In genomic region chrX:17742592-17743364, dm6 we compare ENCODE assay signal across 1 fruit fly cellular context.
TF ChIP-seq lines count a peak whose summit lies in the region.

No protein-coding gene starts in this region.

TF ChIP-seq in whole organism, embryonic, 481 proteins besides CTCF, POLR2A, EP300 and RAD21 (continued from another document and continues in another):
- TF ChIP-seq nerfin-1 (tag; optimal IDR thresholded peaks at IDR 0.05; lab: Kevin White, UChicago) (no peak), btn (GFP tag; optimal IDR thresholded peaks at IDR 0.05; lab: Kevin White, UChicago) (peak; percentile 7), crol (GFP tag; IDR thresholded peaks at IDR 0.05; lab: Robert Waterston, UW) (peak; percentile 67), so (GFP tag; IDR thresholded peaks at IDR 0.05; lab: Robert Waterston, UW) (0 out of 3 replicates have a peak, but pooled peaks have one; percentile 42), CG17361 (GFP tag; IDR thresholded peaks at IDR 0.05; lab: Robert Waterston, UW) (peak; percentile 58; the same call in 2 of the 3 replicates), tin (GFP tag; optimal IDR thresholded peaks at IDR 0.05; lab: Kevin White, UChicago) (peak; percentile 7), E2f1 (GFP tag; IDR thresholded peaks at IDR 0.05; lab: Robert Waterston, UW) (no peak), CG2120 (GFP tag; optimal IDR thresholded peaks at IDR 0.05; lab: Kevin White, UChicago) (peak; percentile 40), Tbp (GFP tag; optimal IDR thresholded peaks at IDR 0.05; lab: Kevin White, UChicago) (no peak), CG3995 (GFP tag; optimal IDR thresholded peaks at IDR 0.05; lab: Kevin White, UChicago) (no peak), CG33213 (GFP tag; optimal IDR thresholded peaks at IDR 0.05; lab: Kevin White, UChicago) (no peak), Sry-δ (GFP tag; optimal IDR thresholded peaks at IDR 0.05; lab: Kevin White, UChicago) (peak; percentile 3), TFAM (GFP tag; optimal IDR thresholded peaks at IDR 0.05; lab: Kevin White, UChicago) (no peak), Meics (GFP tag; optimal IDR thresholded peaks at IDR 0.05; lab: Kevin White, UChicago) (peak; percentile 9), CG13624 (GFP tag; optimal IDR thresholded peaks at IDR 0.05; lab: Kevin White, UChicago) (peak; percentile 11), CG12744 (GFP tag; optimal IDR thresholded peaks at IDR 0.05; lab: Kevin White, UChicago) (peak; percentile 33), hb (GFP tag; IDR thresholded peaks at IDR 0.05; lab: Robert Waterston, UW; ENCODE audit: partially characterized antibody) (no peak), Fer2 (tag; optimal IDR thresholded peaks at IDR 0.05; lab: Kevin White, UChicago) (no peak), CG1233 (GFP tag; optimal IDR thresholded peaks at IDR 0.05; lab: Kevin White, UChicago) (peak; percentile 31), CG8359 (GFP tag; optimal IDR thresholded peaks at IDR 0.05; lab: Kevin White, UChicago; ENCODE audit: borderline replicate concordance) (no peak), CG30020 (tag; optimal IDR thresholded peaks at IDR 0.05; lab: Kevin White, UChicago) (no peak), CG4424 (GFP tag; optimal IDR thresholded peaks at IDR 0.05; lab: Kevin White, UChicago) (peak; percentile 43), sens (GFP tag; lab: Kevin White, UChicago) (peak; percentile 65), CG3847 (GFP tag; IDR thresholded peaks at IDR 0.05; lab: Robert Waterston, UW) (no peak), stwl (tag; optimal IDR thresholded peaks at IDR 0.05; lab: Kevin White, UChicago) (peak; percentile 93), knrl (GFP tag; IDR thresholded peaks at IDR 0.05; lab: Robert Waterston, UW; ENCODE audit: partially characterized antibody) (0 out of 3 replicates have a peak, but pooled peaks have one; percentile 15), CG14014 (GFP tag; IDR thresholded peaks at IDR 0.05; lab: Robert Waterston, UW) (no peak), bab2 (GFP tag; optimal IDR thresholded peaks at IDR 0.05; lab: Kevin White, UChicago) (peak; percentile 43), ATbp (GFP tag; optimal IDR thresholded peaks at IDR 0.05; lab: Kevin White, UChicago) (no peak), CG10431 (GFP tag; optimal IDR thresholded peaks at IDR 0.05; lab: Kevin White, UChicago) (no peak), CG31441 (GFP tag; IDR thresholded peaks at IDR 0.05; lab: Robert Waterston, UW) (peak; percentile 57; the same call in 1 of the 2 replicates), ranshi (GFP tag; IDR thresholded peaks at IDR 0.05; lab: Robert Waterston, UW) (no peak; the same call in 1 of the 2 replicates), CG8388 (GFP tag; optimal IDR thresholded peaks at IDR 0.05; lab: Kevin White, UChicago) (peak; percentile 14), jing (GFP tag; optimal IDR thresholded peaks at IDR 0.05; lab: Kevin White, UChicago) (no peak), insv (GFP tag; optimal IDR thresholded peaks at IDR 0.05; lab: Kevin White, UChicago) (no peak), CG5245 (GFP tag; optimal IDR thresholded peaks at IDR 0.05; lab: Kevin White, UChicago) (peak; percentile 25), PHDP (tag; optimal IDR thresholded peaks at IDR 0.05; lab: Kevin White, UChicago) (peak; percentile 47), nau (GFP tag; optimal IDR thresholded peaks at IDR 0.05; lab: Kevin White, UChicago) (peak; percentile 2), slp2 (GFP tag; optimal IDR thresholded peaks at IDR 0.05; lab: Kevin White, UChicago) (peak; percentile 28), tap (tag; optimal IDR thresholded peaks at IDR 0.05; lab: Kevin White, UChicago) (peak; percentile 35), CG8281 (tag; optimal IDR thresholded peaks at IDR 0.05; lab: Kevin White, UChicago) (no peak), CG5180 (GFP tag; optimal IDR thresholded peaks at IDR 0.05; lab: Kevin White, UChicago) (no peak), CG4730 (GFP tag; IDR thresholded peaks at IDR 0.05; lab: Robert Waterston, UW) (no peak), CG43689 (GFP tag; IDR thresholded peaks at IDR 0.05; lab: Robert Waterston, UW) (no peak), maf-S (GFP tag; optimal IDR thresholded peaks at IDR 0.05; lab: Kevin White, UChicago) (no peak), ro (GFP tag; IDR thresholded peaks at IDR 0.05; lab: Robert Waterston, UW) (no peak), CG4282 (GFP tag; optimal IDR thresholded peaks at IDR 0.05; lab: Kevin White, UChicago) (no peak), fd96Cb (tag; optimal IDR thresholded peaks at IDR 0.05; lab: Kevin White, UChicago) (peak; percentile 67), eyg (GFP tag; optimal IDR thresholded peaks at IDR 0.05; lab: Kevin White, UChicago) (no peak), Dip2 (GFP tag; IDR thresholded peaks at IDR 0.05; lab: Robert Waterston, UW) (no peak), MESR4 (GFP tag; optimal IDR thresholded peaks at IDR 0.05; lab: Kevin White, UChicago) (no peak), CG18476 (GFP tag; optimal IDR thresholded peaks at IDR 0.05; lab: Kevin White, UChicago) (no peak), aop (GFP tag; IDR thresholded peaks at IDR 0.05; lab: Robert Waterston, UW) (no peak), CG32772 (GFP tag; IDR thresholded peaks at IDR 0.05; lab: Robert Waterston, UW) (no peak), yki (optimal IDR thresholded peaks at IDR 0.05; lab: Kevin White, UChicago) (no peak), trh (GFP tag; optimal IDR thresholded peaks at IDR 0.05; lab: Kevin White, UChicago) (no peak), Xbp1 (GFP tag; optimal IDR thresholded peaks at IDR 0.05; lab: Kevin White, UChicago) (peak; percentile 12), CG2129 (GFP tag; IDR thresholded peaks at IDR 0.05; lab: Robert Waterston, UW; ENCODE audit: partially characterized antibody) (no peak), ems (GFP tag; optimal IDR thresholded peaks at IDR 0.05; lab: Kevin White, UChicago) (peak; percentile 26), cato (GFP tag; optimal IDR thresholded peaks at IDR 0.05; lab: Kevin White, UChicago; ENCODE audit: borderline replicate concordance) (no peak), CG10543 (GFP tag; optimal IDR thresholded peaks at IDR 0.05; lab: Kevin White, UChicago) (no peak), CG11696 (GFP tag; IDR thresholded peaks at IDR 0.05; lab: Robert Waterston, UW) (no peak), CG1602 (GFP tag; optimal IDR thresholded peaks at IDR 0.05; lab: Kevin White, UChicago) (no peak), abd-A (tag; optimal IDR thresholded peaks at IDR 0.05; lab: Kevin White, UChicago) (no peak), Xrp1 (GFP tag; IDR thresholded peaks at IDR 0.05; lab: Robert Waterston, UW) (peak; percentile 42; the same call in 1 of the 2 replicates), CG31224 (GFP tag; IDR thresholded peaks at IDR 0.05; lab: Robert Waterston, UW) (no peak), Antp (GFP tag; optimal IDR thresholded peaks at IDR 0.05; lab: Kevin White, UChicago) (peak; percentile 43), HmgZ (tag; optimal IDR thresholded peaks at IDR 0.05; lab: Kevin White, UChicago) (no peak), ham (GFP tag; IDR thresholded peaks at IDR 0.05; lab: Robert Waterston, UW) (no peak), CG2199 (GFP tag; IDR thresholded peaks at IDR 0.05; lab: Robert Waterston, UW) (peak; percentile 82; the same call in 2 of the 3 replicates), Hsf (GFP tag; optimal IDR thresholded peaks at IDR 0.05; lab: Kevin White, UChicago) (peak; percentile 42), CrebB (tag; optimal IDR thresholded peaks at IDR 0.05; lab: Kevin White, UChicago) (no peak), BtbVII (GFP tag; optimal IDR thresholded peaks at IDR 0.05; lab: Kevin White, UChicago) (peak; percentile 21), CG5953 (GFP tag; IDR thresholded peaks at IDR 0.05; lab: Robert Waterston, UW) (no peak), CG7745 (tag; optimal IDR thresholded peaks at IDR 0.05; lab: Kevin White, UChicago) (no peak), Fer3 (tag; optimal IDR thresholded peaks at IDR 0.05; lab: Kevin White, UChicago) (no peak), CG2712 (tag; optimal IDR thresholded peaks at IDR 0.05; lab: Kevin White, UChicago) (peak; percentile 45), gsb (GFP tag; IDR thresholded peaks at IDR 0.05; lab: Robert Waterston, UW) (no peak), CG8478 (optimal IDR thresholded peaks at IDR 0.05; lab: Kevin White, UChicago) (no peak), fu2 (GFP tag; optimal IDR thresholded peaks at IDR 0.05; lab: Kevin White, UChicago) (peak; percentile 18), Doc3 (GFP tag; IDR thresholded peaks at IDR 0.05; lab: Robert Waterston, UW; ENCODE audit: partially characterized antibody) (0 out of 3 replicates have a peak, but pooled peaks have one; percentile 27), CG13775 (GFP tag; optimal IDR thresholded peaks at IDR 0.05; lab: Kevin White, UChicago) (no peak), NFAT (GFP tag; IDR thresholded peaks at IDR 0.05; lab: Robert Waterston, UW) (no peak), bowl (GFP tag; IDR thresholded peaks at IDR 0.05; lab: Robert Waterston, UW) (no peak), Abd-B (GFP tag; optimal IDR thresholded peaks at IDR 0.05; lab: Kevin White, UChicago) (peak; percentile 4), CG11695 (GFP tag; IDR thresholded peaks at IDR 0.05; lab: Robert Waterston, UW) (peak; percentile 39; the same call in 1 of the 3 replicates), lmd (GFP tag; IDR thresholded peaks at IDR 0.05; lab: Robert Waterston, UW) (peak; percentile 61), CG4854 (GFP tag; optimal IDR thresholded peaks at IDR 0.05; lab: Kevin White, UChicago) (no peak), bigmax (GFP tag; optimal IDR thresholded peaks at IDR 0.05; lab: Kevin White, UChicago) (no peak), dan (GFP tag; IDR thresholded peaks at IDR 0.05; lab: Robert Waterston, UW) (no peak), Spps (tag; optimal IDR thresholded peaks at IDR 0.05; lab: Kevin White, UChicago) (peak; percentile 31), CG2202 (tag; optimal IDR thresholded peaks at IDR 0.05; lab: Kevin White, UChicago) (no peak), pan (optimal IDR thresholded peaks at IDR 0.05; lab: Kevin White, UChicago) (no peak), pan (GFP tag; optimal IDR thresholded peaks at IDR 0.05 in 1 of 2, IDR thresholded peaks at IDR 0.05 in 1 of 2) (no peak), HLH4C (GFP tag; IDR thresholded peaks at IDR 0.05; lab: Robert Waterston, UW; ENCODE audit: partially characterized antibody) (0 out of 3 replicates have a peak, but pooled peaks have one; percentile 23), prd (optimal IDR thresholded peaks at IDR 0.05; lab: Kevin White, UChicago) (no peak), prd (GFP tag; IDR thresholded peaks at IDR 0.05; lab: Robert Waterston, UW) (no peak; the same call in 2 of the 3 replicates), pita (GFP tag; optimal IDR thresholded peaks at IDR 0.05; lab: Kevin White, UChicago) (no peak), Oaz (GFP tag; IDR thresholded peaks at IDR 0.05; lab: Robert Waterston, UW) (0 out of 2 replicates have a peak, but pooled peaks have one; percentile 6), Ssrp (tag; optimal IDR thresholded peaks at IDR 0.05; lab: Kevin White, UChicago) (peak; percentile 59), Hey (tag; optimal IDR thresholded peaks at IDR 0.05; lab: Kevin White, UChicago) (no peak), ken (GFP tag; IDR thresholded peaks at IDR 0.05; lab: Robert Waterston, UW) (no peak), CG17612 (GFP tag; IDR thresholded peaks at IDR 0.05; lab: Robert Waterston, UW) (no peak), CG17359 (tag; optimal IDR thresholded peaks at IDR 0.05; lab: Kevin White, UChicago) (peak; percentile 41), CG11560 (tag; IDR thresholded peaks at IDR 0.05; lab: Robert Waterston, UW) (no peak), lilli (GFP tag; optimal IDR thresholded peaks at IDR 0.05; lab: Kevin White, UChicago) (peak; percentile 19), jumu (GFP tag; optimal IDR thresholded peaks at IDR 0.05; lab: Kevin White, UChicago) (no peak), cg (GFP tag; optimal IDR thresholded peaks at IDR 0.05; lab: Kevin White, UChicago) (peak; percentile 4), CG6813 (GFP tag; optimal IDR thresholded peaks at IDR 0.05; lab: Kevin White, UChicago) (no peak), CG8944 (GFP tag; optimal IDR thresholded peaks at IDR 0.05; lab: Kevin White, UChicago) (peak; percentile 1), sc (optimal IDR thresholded peaks at IDR 0.05; lab: Kevin White, UChicago) (no peak), sc (GFP tag; optimal IDR thresholded peaks at IDR 0.05; lab: Kevin White, UChicago) (no peak), Hr3 (GFP tag; optimal IDR thresholded peaks at IDR 0.05; lab: Kevin White, UChicago) (no peak), CG9215 (GFP tag; IDR thresholded peaks at IDR 0.05; lab: Robert Waterston, UW) (no peak), zfh1 (GFP tag; IDR thresholded peaks at IDR 0.05; lab: Robert Waterston, UW) (0 out of 3 replicates have a peak, but pooled peaks have one; percentile 45), Med (GFP tag; lab: Kevin White, UChicago) (peak; percentile 83), Atf-2 (GFP tag; optimal IDR thresholded peaks at IDR 0.05; lab: Kevin White, UChicago) (peak; percentile 27), mld (GFP tag; IDR thresholded peaks at IDR 0.05; lab: Robert Waterston, UW; ENCODE audit: partially characterized antibody) (no peak), CG12155 (GFP tag; optimal IDR thresholded peaks at IDR 0.05; lab: Kevin White, UChicago) (no peak), tio (GFP tag; optimal IDR thresholded peaks at IDR 0.05; lab: Kevin White, UChicago) (peak; percentile 45), dati (GFP tag; IDR thresholded peaks at IDR 0.05; lab: Robert Waterston, UW) (no peak), CHES-1-like (GFP tag; optimal IDR thresholded peaks at IDR 0.05; lab: Kevin White, UChicago) (no peak), Nf-YB (GFP tag; optimal IDR thresholded peaks at IDR 0.05; lab: Kevin White, UChicago) (no peak), bsh (GFP tag; optimal IDR thresholded peaks at IDR 0.05; lab: Kevin White, UChicago) (peak; percentile 45 to 55), nom (GFP tag; optimal IDR thresholded peaks at IDR 0.05; lab: Kevin White, UChicago) (peak; percentile 50), CG14667 (GFP tag; IDR thresholded peaks at IDR 0.05; lab: Robert Waterston, UW) (no peak), seq (GFP tag; IDR thresholded peaks at IDR 0.05; lab: Robert Waterston, UW) (no peak), odd (GFP tag; optimal IDR thresholded peaks at IDR 0.05; lab: Kevin White, UChicago) (no peak), ac (GFP tag; optimal IDR thresholded peaks at IDR 0.05; lab: Kevin White, UChicago) (no peak), Max (GFP tag; optimal IDR thresholded peaks at IDR 0.05; lab: Kevin White, UChicago) (peak; percentile 26), CG34376 (GFP tag; optimal IDR thresholded peaks at IDR 0.05; lab: Kevin White, UChicago) (no peak), Ets65A (GFP tag; lab: Kevin White, UChicago) (peak; percentile 54), sna (GFP tag; IDR thresholded peaks at IDR 0.05; lab: Robert Waterston, UW; ENCODE audit: partially characterized antibody) (no peak), HLHmδ (GFP tag; optimal IDR thresholded peaks at IDR 0.05; lab: Kevin White, UChicago) (no peak), CG7839 (tag; optimal IDR thresholded peaks at IDR 0.05; lab: Kevin White, UChicago) (peak; percentile 56)
